Worm (Caenorhabditis elegans): Measurements from ENCODE around the gene drn-1.

Gene drn-1

DNA sequence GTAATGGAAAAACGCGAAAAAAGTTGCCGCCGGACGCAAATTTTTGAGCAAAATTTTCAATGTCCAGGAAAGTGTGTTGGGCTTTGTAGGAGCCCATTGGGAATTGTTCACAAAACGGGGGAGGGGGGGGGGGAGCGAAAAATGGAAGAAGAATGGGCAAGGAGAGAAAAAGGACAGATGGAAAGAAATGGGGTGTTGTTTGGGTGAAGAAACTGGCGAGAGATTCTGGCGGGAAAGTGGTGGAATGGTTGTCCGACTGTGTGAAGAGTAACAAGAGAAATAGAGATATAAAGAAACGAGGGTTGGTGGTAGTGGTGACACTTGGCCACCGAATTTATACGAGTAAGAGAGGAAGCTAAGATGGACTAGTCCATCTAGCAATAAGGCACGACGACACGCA lies 45.3 kb downstream of the drn-1 start:
- TF ChIP-seq rnt-1 (tag; optimal IDR thresholded peaks at IDR 0.05) (peak; percentile 13), lin-14 (GFP tag; optimal IDR thresholded peaks at IDR 0.05) (peak; percentile 66), irx-1 (tag; optimal IDR thresholded peaks at IDR 0.05) (no peak), mdl-1 (tag; optimal IDR thresholded peaks at IDR 0.05) (no peak), efl-1 (optimal IDR thresholded peaks at IDR 0.05) (peak in 1 of 2 experiments; percentile 21), efl-1 (GFP tag; optimal IDR thresholded peaks at IDR 0.05 in 1 of 2) (no peak)

- no peak for TF ChIP-seq ceh-82 (tag; optimal IDR thresholded peaks at IDR 0.05)
- TF ChIP-seq dpl-1 (GFP tag; optimal IDR thresholded peaks at IDR 0.05) = no peak
- TF ChIP-seq hlh-4 (tag; optimal IDR thresholded peaks at IDR 0.05) = no peak
- TF ChIP-seq sup-37 (GFP tag; optimal IDR thresholded peaks at IDR 0.05) = no peak
- no peak for TF ChIP-seq unc-30 (tag; optimal IDR thresholded peaks at IDR 0.05)
- peak in 1 of 2 experiments; percentile 2 for TF ChIP-seq lin-35 (GFP tag; optimal IDR thresholded peaks at IDR 0.05)
- no peak for TF ChIP-seq xbp-1 (tag; optimal IDR thresholded peaks at IDR 0.05)
- no peak for TF ChIP-seq alr-1 (tag; optimal IDR thresholded peaks at IDR 0.05; ENCODE audit: borderline replicate concordance)
- TF ChIP-seq F16B12.6 (tag; optimal IDR thresholded peaks at IDR 0.05) = peak; percentile 68
Observed at ce11 chrII:5225284-5225683, 46.4 kb downstream of the drn-1 start, which contains the start of gene dsh-1. dsh-1 (minus strand) TSS chrII:5225384.

- TF ChIP-seq lin-14 (GFP tag; optimal IDR thresholded peaks at IDR 0.05) (peak; percentile 5), swsn-7 (tag; optimal IDR thresholded peaks at IDR 0.05) (no peak), nhr-71 (tag; optimal IDR thresholded peaks at IDR 0.05) (peak; percentile 41), dsc-1 (tag; optimal IDR thresholded peaks at IDR 0.05) (peak; percentile 32), snu-23 (GFP tag; optimal IDR thresholded peaks at IDR 0.05) (peak; percentile 1), lsy-2 (tag; optimal IDR thresholded peaks at IDR 0.05) (peak in 1 of 2 experiments; percentile 1), rnt-1 (tag; optimal IDR thresholded peaks at IDR 0.05) (peak; percentile 72), jun-1 (tag; optimal IDR thresholded peaks at IDR 0.05) (no peak), nhr-28 (tag; optimal IDR thresholded peaks at IDR 0.05) (no peak)
Observed at ce11 chrII:5222830-5223229, 48.8 kb downstream of the drn-1 start.

- no peak for TF ChIP-seq unc-30 (tag; optimal IDR thresholded peaks at IDR 0.05)
- TF ChIP-seq unc-130 (tag; optimal IDR thresholded peaks at IDR 0.05) = peak; percentile 16
- TF ChIP-seq ets-5 (GFP tag; IDR thresholded peaks at IDR 0.05) = no peak
- TF ChIP-seq snpc-4 (tag; optimal IDR thresholded peaks at IDR 0.05) = no peak
- TF ChIP-seq sox-4 (tag; optimal IDR thresholded peaks at IDR 0.05) = no peak
- no peak for TF ChIP-seq hpl-2 (GFP tag; optimal IDR thresholded peaks at IDR 0.05)
- TF ChIP-seq unc-86 (tag; optimal IDR thresholded peaks at IDR 0.05) = no peak
- no peak for TF ChIP-seq vab-15 (tag; optimal IDR thresholded peaks at IDR 0.05)
- no peak for TF ChIP-seq lir-3 (tag; optimal IDR thresholded peaks at IDR 0.05; ENCODE audit: poor library complexity)
- no peak for TF ChIP-seq nhr-90 (tag; optimal IDR thresholded peaks at IDR 0.05; ENCODE audit: poor library complexity)
- peak; percentile 96 for TF ChIP-seq dsc-1 (tag; optimal IDR thresholded peaks at IDR 0.05)
- no peak for TF ChIP-seq hlh-17 (GFP tag; optimal IDR thresholded peaks at IDR 0.05; ENCODE audit: borderline replicate concordance)
- no peak for TF ChIP-seq pax-3 (tag; optimal IDR thresholded peaks at IDR 0.05)
- TF ChIP-seq ztf-11 (tag; optimal IDR thresholded peaks at IDR 0.05) = no peak
- TF ChIP-seq aha-1 (tag; optimal IDR thresholded peaks at IDR 0.05) = no peak
- no peak for TF ChIP-seq ces-1 (GFP tag; optimal IDR thresholded peaks at IDR 0.05)
- no peak for TF ChIP-seq lin-35 (GFP tag; optimal IDR thresholded peaks at IDR 0.05)
- TF ChIP-seq lsy-2 (tag; optimal IDR thresholded peaks at IDR 0.05) = peak in 1 of 2 experiments; percentile 19
- TF ChIP-seq egl-13 (tag; optimal IDR thresholded peaks at IDR 0.05) = no peak
- TF ChIP-seq elt-3 (tag; optimal IDR thresholded peaks at IDR 0.05) = no peak
- TF ChIP-seq efl-1 (optimal IDR thresholded peaks at IDR 0.05) = no peak
- no peak for TF ChIP-seq efl-1 (GFP tag; optimal IDR thresholded peaks at IDR 0.05 in 1 of 2)
- no peak for TF ChIP-seq dpl-1 (GFP tag; optimal IDR thresholded peaks at IDR 0.05)
- no peak for TF ChIP-seq mab-9 (GFP tag; IDR thresholded peaks at IDR 0.05)
- TF ChIP-seq tbx-2 (tag; optimal IDR thresholded peaks at IDR 0.05) = no peak
- no peak for TF ChIP-seq nhr-47 (tag; optimal IDR thresholded peaks at IDR 0.05)
- TF ChIP-seq ceh-8 (GFP tag; optimal IDR thresholded peaks at IDR 0.05) = no peak
- no peak for TF ChIP-seq Y116A8C.19 (tag; optimal IDR thresholded peaks at IDR 0.05; ENCODE audit: borderline replicate concordance)
- no peak for TF ChIP-seq nhr-20 (tag; optimal IDR thresholded peaks at IDR 0.05)
- no peak for TF ChIP-seq nhr-11 (tag; optimal IDR thresholded peaks at IDR 0.05)
- no peak for TF ChIP-seq xbp-1 (tag; optimal IDR thresholded peaks at IDR 0.05)
- no peak for TF ChIP-seq nhr-12 (tag; optimal IDR thresholded peaks at IDR 0.05)
Observed at ce11 chrII:5220648-5221047, 51.0 kb downstream of the drn-1 start.

Data from whole organism, L1 larva.